Worm (Caenorhabditis elegans): ENCODE data around the gene H23N18.5.

H23N18.5 gene

ce11 chrV:4889976-4890479 is 22.2 kb downstream of the H23N18.5 start, which contains the start of gene T19H12.2:
T19H12.2 (plus strand) TSS chrV:4890429.
- TF ChIP-seq gmeb-1 (tag; optimal IDR thresholded peaks at IDR 0.05) = no peak
- no peak for TF ChIP-seq unc-39 (tag; optimal IDR thresholded peaks at IDR 0.05)
- TF ChIP-seq peb-1 (tag; optimal IDR thresholded peaks at IDR 0.05) = no peak
- TF ChIP-seq ztf-11 (tag; optimal IDR thresholded peaks at IDR 0.05) = no peak
- no peak for TF ChIP-seq lin-11 (tag; optimal IDR thresholded peaks at IDR 0.05)
- TF ChIP-seq F13H6.1 (tag; optimal IDR thresholded peaks at IDR 0.05) = no peak
- TF ChIP-seq mbf-1 (tag; optimal IDR thresholded peaks at IDR 0.05) = no peak
- TF ChIP-seq nhr-12 (tag; optimal IDR thresholded peaks at IDR 0.05) = no peak
- no peak for TF ChIP-seq sma-3 (GFP tag; optimal IDR thresholded peaks at IDR 0.05)
- TF ChIP-seq lsy-2 (tag; optimal IDR thresholded peaks at IDR 0.05) = no peak
- TF ChIP-seq elt-3 (tag; optimal IDR thresholded peaks at IDR 0.05) = no peak
- no peak for TF ChIP-seq egl-27 (tag; optimal IDR thresholded peaks at IDR 0.05)

ce11 chrV:4889477-4889876 is 22.7 kb downstream of the H23N18.5 start, which contains the start of gene ugt-12:
ugt-12 (minus strand) TSS chrV:4889629.
- no peak for TF ChIP-seq dmd-4 (tag; optimal IDR thresholded peaks at IDR 0.05)
- no peak for TF ChIP-seq nhr-77 (tag; optimal IDR thresholded peaks at IDR 0.05)
- peak; percentile 7 for TF ChIP-seq gmeb-1 (tag; optimal IDR thresholded peaks at IDR 0.05)
- TF ChIP-seq sma-9 (GFP tag; optimal IDR thresholded peaks at IDR 0.05) = peak; percentile 82
- TF ChIP-seq sma-9 (tag; optimal IDR thresholded peaks at IDR 0.05) = no peak
- peak; percentile 3 for TF ChIP-seq nhr-25 (tag; optimal IDR thresholded peaks at IDR 0.05)
- TF ChIP-seq nhr-12 (tag; optimal IDR thresholded peaks at IDR 0.05) = no peak
- peak; percentile 74 for TF ChIP-seq fos-1 (tag; optimal IDR thresholded peaks at IDR 0.05)
- peak; percentile 8 for TF ChIP-seq sma-3 (GFP tag; optimal IDR thresholded peaks at IDR 0.05)
- TF ChIP-seq crh-2 (tag; optimal IDR thresholded peaks at IDR 0.05) = peak; percentile 38
- TF ChIP-seq nhr-129 (tag; optimal IDR thresholded peaks at IDR 0.05) = peak; percentile 8

DNA sequence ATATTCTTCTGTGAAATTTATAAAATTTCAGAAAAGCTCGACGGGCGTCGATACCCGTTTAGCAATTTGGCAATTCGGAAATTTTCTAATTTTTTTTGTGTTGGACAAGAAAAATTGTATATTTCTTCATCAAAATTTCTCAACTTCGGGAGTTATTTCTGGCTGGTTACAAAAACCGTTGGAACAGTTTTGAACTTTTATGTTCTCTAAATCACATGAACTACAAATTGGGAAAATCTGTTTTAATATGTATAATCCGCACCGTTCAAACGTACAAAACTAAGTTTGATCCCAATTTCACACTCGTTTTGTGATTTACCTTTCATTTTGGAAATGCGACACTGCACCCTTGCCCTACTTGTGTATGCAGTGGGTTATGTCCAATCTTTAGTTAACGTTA is 26.8 kb downstream of the H23N18.5 start, which contains the start of gene T19H12.3:
Gene T19H12.3, plus strand, starts transcription at position 301 of the 400 bp plus-strand sequence.
- TF ChIP-seq blmp-1 (tag; optimal IDR thresholded peaks at IDR 0.05; ENCODE audit: insufficient read depth) = no peak
- no peak for TF ChIP-seq sem-4 (tag; optimal IDR thresholded peaks at IDR 0.05)
- no peak for TF ChIP-seq egl-27 (tag; optimal IDR thresholded peaks at IDR 0.05)
- TF ChIP-seq lin-13 (GFP tag; optimal IDR thresholded peaks at IDR 0.05) = no peak
- TF ChIP-seq F13H6.1 (tag; optimal IDR thresholded peaks at IDR 0.05) = no peak
- TF ChIP-seq zag-1 (tag; optimal IDR thresholded peaks at IDR 0.05) = no peak
- no peak for TF ChIP-seq ztf-4 (tag; optimal IDR thresholded peaks at IDR 0.05)
- no peak for TF ChIP-seq unc-55 (GFP tag; optimal IDR thresholded peaks at IDR 0.05)
- no peak for TF ChIP-seq ZK546.5 (tag; optimal IDR thresholded peaks at IDR 0.05)
- TF ChIP-seq lin-39 (tag; optimal IDR thresholded peaks at IDR 0.05) = no peak
- TF ChIP-seq ceh-16 (tag; optimal IDR thresholded peaks at IDR 0.05) = no peak
- no peak for TF ChIP-seq Y55F3AM.14 (GFP tag; optimal IDR thresholded peaks at IDR 0.05)
- no peak for TF ChIP-seq gmeb-1 (tag; optimal IDR thresholded peaks at IDR 0.05)
- no peak for TF ChIP-seq ztf-11 (tag; optimal IDR thresholded peaks at IDR 0.05)
- TF ChIP-seq nhr-25 (tag; optimal IDR thresholded peaks at IDR 0.05) = no peak

DNA sequence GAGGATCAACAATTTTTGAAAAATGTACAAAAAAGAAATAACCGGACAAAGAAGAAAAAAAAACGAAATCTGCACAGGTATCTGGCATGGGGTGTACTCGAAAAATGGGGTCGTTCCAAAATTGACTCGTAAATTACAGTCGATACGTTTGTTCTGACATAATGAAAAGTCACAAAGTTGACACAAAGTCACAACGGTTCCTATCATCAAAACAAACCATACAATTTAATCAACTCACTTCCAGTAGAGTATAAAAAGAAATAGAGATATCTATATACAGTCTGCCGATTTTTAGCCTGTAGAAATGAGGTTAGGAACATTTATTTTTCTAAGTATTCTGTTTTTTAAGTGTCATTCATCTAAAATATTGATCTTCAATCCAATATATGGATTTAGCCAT is 27.7 kb downstream of the H23N18.5 start, which contains the start of gene T19H12.12:
Gene T19H12.12, plus strand, starts transcription at position 301 of the 400 bp plus-strand sequence.
- no peak for TF ChIP-seq ZK546.5 (tag; optimal IDR thresholded peaks at IDR 0.05)
- TF ChIP-seq snpc-4 (tag; optimal IDR thresholded peaks at IDR 0.05) = no peak
- TF ChIP-seq peb-1 (tag; optimal IDR thresholded peaks at IDR 0.05) = no peak
- no peak for TF ChIP-seq aly-2 (tag; optimal IDR thresholded peaks at IDR 0.05)
- no peak for TF ChIP-seq unc-39 (tag; optimal IDR thresholded peaks at IDR 0.05)
- no peak for TF ChIP-seq gmeb-1 (tag; optimal IDR thresholded peaks at IDR 0.05)
- TF ChIP-seq lin-11 (tag; optimal IDR thresholded peaks at IDR 0.05) = no peak
- no peak for TF ChIP-seq nhr-11 (tag; optimal IDR thresholded peaks at IDR 0.05)
- no peak for TF ChIP-seq nhr-77 (tag; optimal IDR thresholded peaks at IDR 0.05)
- no peak for TF ChIP-seq sma-3 (GFP tag; optimal IDR thresholded peaks at IDR 0.05)
- TF ChIP-seq unc-62 (GFP tag; optimal IDR thresholded peaks at IDR 0.05) = no peak
- TF ChIP-seq mdl-1 (tag; optimal IDR thresholded peaks at IDR 0.05) = no peak
- TF ChIP-seq elt-3 (tag; optimal IDR thresholded peaks at IDR 0.05) = no peak
- no peak for TF ChIP-seq lin-13 (GFP tag; optimal IDR thresholded peaks at IDR 0.05)
- TF ChIP-seq Y55F3AM.14 (GFP tag; optimal IDR thresholded peaks at IDR 0.05) = no peak
- no peak for TF ChIP-seq ztf-4 (tag; optimal IDR thresholded peaks at IDR 0.05)
- no peak for TF ChIP-seq F13H6.1 (tag; optimal IDR thresholded peaks at IDR 0.05)
- no peak for TF ChIP-seq sem-4 (tag; optimal IDR thresholded peaks at IDR 0.05)

All from whole organism, L2 larva.